Worm (Caenorhabditis elegans) whole organism, late embryonic: ENCODE measurements around the gene F35C5.3.

ENCODE experiments used
- F13H6.1 ChIP-seq: sonication (generic microtip); optimal IDR thresholded peaks from 2 replicates; lab custom pipeline; 2016; ENCODE audit warnings: missing genetic modification characterization, missing compliant biosample characterization
- ama-1 ChIP-seq: fragments of 150-350 bp; optimal IDR thresholded peaks from 2 replicates; lab custom pipeline; 2014
- ceh-24 ChIP-seq: sonication (generic microtip); optimal IDR thresholded peaks from 2 replicates; lab custom pipeline; 2016; ENCODE audit warnings: mild to moderate bottlenecking, missing genetic modification characterization, missing compliant biosample characterization
- dmd-4 ChIP-seq: sonication (generic microtip); optimal IDR thresholded peaks from 2 replicates; lab custom pipeline; 2016; ENCODE audit warnings: borderline replicate concordance, missing genetic modification characterization, missing compliant biosample characterization
- hlh-6 ChIP-seq: sonication (generic microtip); optimal IDR thresholded peaks from 2 replicates; lab custom pipeline; 2016; ENCODE audit warnings: missing genotype, missing genetic modification characterization, missing compliant biosample characterization
- npax-4 ChIP-seq: sonication (generic microtip); optimal IDR thresholded peaks from 2 replicates; lab custom pipeline; 2016; ENCODE audit warnings: missing genetic modification characterization, missing compliant biosample characterization
- rnt-1 ChIP-seq: sonication (generic microtip); optimal IDR thresholded peaks from 2 replicates; lab custom pipeline; 2016; ENCODE audit warnings: missing genetic modification characterization, missing compliant biosample characterization
- tbx-2 ChIP-seq: sonication (generic microtip); optimal IDR thresholded peaks from 2 replicates; lab custom pipeline; 2016; ENCODE audit warnings: missing genetic modification characterization, missing compliant biosample characterization
- ttx-3 ChIP-seq: sonication (generic microtip); optimal IDR thresholded peaks from 2 replicates; lab custom pipeline; 2016; ENCODE audit warnings: missing genetic modification reagents, missing genetic modification characterization, missing compliant biosample characterization
- unc-3 ChIP-seq, 2 experiments: fragments of 200-800 bp in 1 of 2; sonication (Bioruptor generic) in 1 of 2; sonication (generic microtip) in 1 of 2; conservative IDR thresholded peaks in 1 of 2; optimal IDR thresholded peaks in 1 of 2; 2 replicates each; pipeline versions ENCODE4 v1.3.6 to Lab custom; 2016 to 2022; ENCODE audit warnings: missing compliant biosample characterization in 2 of 2, missing genetic modification characterization in 2 of 2, missing genetic modification reagents in 1 of 2

ce11 chrII:12904174-12904573 is 15.6 kb downstream of the F35C5.3 start, which contains the start of gene clec-66:
- TF ChIP-seq ttx-3 (tag; lab: Kevin White, UChicago) (no peak), rnt-1 (no peak), ceh-24 (tag; lab: Kevin White, UChicago) (no peak), dmd-4 (no peak), ama-1 (lab: Kevin White, UChicago) (no peak), hlh-6 (tag; lab: Kevin White, UChicago) (no peak), unc-3 (GFP tag; conservative IDR thresholded peaks at IDR 0.05; lab: Robert Waterston, UW) (no peak), unc-3 (tag; optimal IDR thresholded peaks at IDR 0.05; lab: Kevin White, UChicago) (no peak), F13H6.1 (tag; lab: Kevin White, UChicago) (no peak), tbx-2 (no peak), npax-4 (tag; lab: Kevin White, UChicago) (no peak)
